Worm (Caenorhabditis elegans) whole organism, midembryonic: ENCODE results near the gene B0462.5.
"Not testable (repeated sequence)": the region's sequence is repeated elsewhere in the genome, so short reads cannot be mapped to it uniquely, and the experiment has no call there.

Experiments
- cog-1 ChIP-seq: sonication (generic microtip); optimal IDR thresholded peaks from 2 replicates; lab custom pipeline; 2016; ENCODE audit warnings: missing genetic modification characterization, missing compliant biosample characterization
- flt-1 ChIP-seq: fragments of 200-800 bp; sonication (Bioruptor generic); IDR thresholded peaks from 2 replicates; pipeline ENCODE4 v1.3.6; 2022; ENCODE audit warnings: missing genetic modification characterization, missing compliant biosample characterization
- klf-2 ChIP-seq: fragments of 200-800 bp; sonication (Bioruptor generic); conservative IDR thresholded peaks from 2 replicates; pipeline ENCODE4 v1.3.6; 2022; ENCODE audit warnings: missing genetic modification reagents, missing genetic modification characterization, missing compliant biosample characterization
- med-1 ChIP-seq: sonication (generic microtip); optimal IDR thresholded peaks from 2 replicates; lab custom pipeline; 2017; ENCODE audit warnings: missing genetic modification characterization, mild to moderate bottlenecking, missing compliant biosample characterization, antibody characterized with exemption, missing genetic modification reagents; ENCODE audit not compliant: insufficient read depth
- ref-1 ChIP-seq: fragments of 200-800 bp; sonication (Bioruptor generic); conservative IDR thresholded peaks from 2 replicates; pipeline ENCODE4 v1.3.6; 2022; ENCODE audit warnings: missing genetic modification reagents, missing genetic modification characterization, missing compliant biosample characterization
- tab-1 ChIP-seq: fragments of 200-800 bp; sonication (Bioruptor generic); IDR thresholded peaks from 2 replicates; pipeline ENCODE4 v1.3.6; 2022; ENCODE audit warnings: missing genetic modification characterization, missing compliant biosample characterization
- ztf-23 ChIP-seq: fragments of 200-800 bp; sonication (Bioruptor generic); IDR thresholded peaks from 2 replicates; pipeline ENCODE4 v1.3.6; 2022; ENCODE audit warnings: missing genetic modification reagents, missing genetic modification characterization, missing compliant biosample characterization

- not testable (repeated sequence) for TF ChIP-seq cog-1; flt-1 (GFP tag; lab: Robert Waterston, UW); ztf-23 (GFP tag; lab: Robert Waterston, UW); tab-1 (GFP tag; lab: Robert Waterston, UW); ref-1; klf-2; med-1 (GFP tag; lab: Kevin White, UChicago)
Observed at ce11 chrV:18302414-18302813, 20.7 kb downstream of the B0462.5 start, which contains the start of gene Y51A2A.6.
